Fruit fly (Drosophila melanogaster): ENCODE measurements around the gene La.

The La gene

DNA sequence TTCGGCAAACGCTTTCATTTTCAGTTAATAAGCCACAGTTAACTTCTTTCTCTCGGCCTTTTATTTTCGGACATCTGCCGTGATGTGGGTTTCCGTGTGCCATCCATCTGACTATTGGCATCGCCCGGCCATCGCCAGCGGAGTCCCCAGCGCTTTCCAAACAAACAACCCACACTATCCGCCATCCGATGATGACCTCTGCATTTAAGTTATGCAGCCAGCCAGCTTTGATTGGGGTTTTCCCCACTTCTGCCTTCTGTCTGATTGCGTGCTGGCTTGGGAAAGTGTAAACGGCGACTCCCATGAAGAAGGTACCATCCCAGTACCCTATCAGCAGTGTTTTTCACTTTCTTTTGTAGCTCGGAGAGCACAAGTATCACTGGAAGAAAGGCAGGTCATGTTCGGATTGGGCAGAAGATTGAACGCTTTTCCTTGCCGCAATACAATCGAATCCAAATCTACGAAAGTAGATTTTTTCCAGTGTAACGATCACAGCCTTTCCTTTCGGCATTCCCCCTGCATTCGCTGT lies 36.6 kb downstream of the La start:
- no peak for TF ChIP-seq ey (GFP tag; optimal IDR thresholded peaks at IDR 0.05)
- no peak for TF ChIP-seq Sp1 (GFP tag; optimal IDR thresholded peaks at IDR 0.05)
- TF ChIP-seq N (GFP tag; optimal IDR thresholded peaks at IDR 0.05), result no peak
- no peak for TF ChIP-seq GATAd (GFP tag; optimal IDR thresholded peaks at IDR 0.05)
- TF ChIP-seq Hnf4 (GFP tag; optimal IDR thresholded peaks at IDR 0.05), result no peak

DNA sequence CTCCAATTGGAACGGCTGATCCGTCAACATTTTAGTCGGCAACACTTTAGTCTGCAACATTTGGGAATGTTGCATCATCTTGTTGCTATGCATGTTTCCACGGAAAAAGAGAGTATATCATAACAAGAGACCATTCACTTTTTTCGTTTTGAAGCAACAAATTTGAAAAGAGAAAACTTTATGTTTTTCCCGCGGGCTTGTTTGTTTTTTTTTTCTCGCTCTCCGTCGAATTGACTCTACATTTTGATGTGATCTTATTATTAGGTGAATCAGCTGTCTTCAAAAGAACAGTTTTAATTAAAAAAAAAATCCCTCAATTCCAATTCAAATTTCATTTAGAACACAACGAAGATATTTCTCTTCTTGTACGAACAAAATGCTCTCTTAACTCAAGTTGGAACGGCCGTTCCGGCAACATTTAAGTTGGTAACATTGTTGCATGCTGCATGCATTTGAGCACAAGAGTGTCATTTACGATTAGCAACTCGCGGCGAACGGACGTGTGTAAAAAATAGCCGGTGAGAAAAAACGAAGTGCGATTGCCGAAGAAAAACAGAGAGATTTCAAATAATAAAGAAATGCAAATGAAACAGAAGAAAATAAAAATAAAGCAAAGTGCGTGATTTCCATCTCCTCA lies 38.9 kb downstream of the La start, which contains the start of gene spir:
Gene spir, plus strand, starts transcription at position 469 of the 637 bp plus-strand sequence.
- peak; percentile 35 for TF ChIP-seq CrebA (GFP tag; optimal IDR thresholded peaks at IDR 0.05; ENCODE audit: borderline replicate concordance)
- no peak for TF ChIP-seq sage (GFP tag; optimal IDR thresholded peaks at IDR 0.05)
- TF ChIP-seq br (GFP tag; optimal IDR thresholded peaks at IDR 0.05), result no peak
- TF ChIP-seq CG9705 (GFP tag; optimal IDR thresholded peaks at IDR 0.05), result no peak
- peak; percentile 67 for TF ChIP-seq Vsx2 (GFP tag; optimal IDR thresholded peaks at IDR 0.05; ENCODE audit: partially characterized antibody)
- TF ChIP-seq brk (GFP tag; optimal IDR thresholded peaks at IDR 0.05), result peak; percentile 3
- TF ChIP-seq N (GFP tag; optimal IDR thresholded peaks at IDR 0.05), result no peak
- no peak for TF ChIP-seq Dfd (GFP tag; optimal IDR thresholded peaks at IDR 0.05)
- TF ChIP-seq Mio (GFP tag; optimal IDR thresholded peaks at IDR 0.05), result no peak
- no peak for TF ChIP-seq psq (GFP tag; optimal IDR thresholded peaks at IDR 0.05)
- no peak for TF ChIP-seq ey (GFP tag; optimal IDR thresholded peaks at IDR 0.05)
- no peak for TF ChIP-seq sv (GFP tag; optimal IDR thresholded peaks at IDR 0.05)
- no peak for TF ChIP-seq dl (GFP tag; optimal IDR thresholded peaks at IDR 0.05; ENCODE audit: insufficient read depth in 1 of 2, partially characterized antibody in 2 of 2)
- no peak for TF ChIP-seq tai (GFP tag; optimal IDR thresholded peaks at IDR 0.05)
- no peak for TF ChIP-seq dmrt93B (GFP tag; optimal IDR thresholded peaks at IDR 0.05)
- peak; percentile 20 for TF ChIP-seq rgr (GFP tag; optimal IDR thresholded peaks at IDR 0.05)
- TF ChIP-seq foxo (GFP tag; optimal IDR thresholded peaks at IDR 0.05), result no peak
- TF ChIP-seq lola (GFP tag; optimal IDR thresholded peaks at IDR 0.05), result no peak
- TF ChIP-seq Sp1 (GFP tag; optimal IDR thresholded peaks at IDR 0.05), result no peak
- TF ChIP-seq Myc (optimal IDR thresholded peaks at IDR 0.05), result no peak
- no peak for TF ChIP-seq CG32264 (GFP tag; optimal IDR thresholded peaks at IDR 0.05)
- peak; percentile 65 for TF ChIP-seq Hr83 (GFP tag; optimal IDR thresholded peaks at IDR 0.05; ENCODE audit: poor library complexity, severe bottlenecking)
- no peak for TF ChIP-seq Hr78 (GFP tag; optimal IDR thresholded peaks at IDR 0.05)
- TF ChIP-seq pan (optimal IDR thresholded peaks at IDR 0.05), result no peak
- no peak for TF ChIP-seq h (GFP tag; optimal IDR thresholded peaks at IDR 0.05)
- TF ChIP-seq Dif (GFP tag; optimal IDR thresholded peaks at IDR 0.05; ENCODE audit: partially characterized antibody), result peak; percentile 43
- TF ChIP-seq Hnf4 (GFP tag; optimal IDR thresholded peaks at IDR 0.05), result peak; percentile 21
- TF ChIP-seq Abd-B (GFP tag; optimal IDR thresholded peaks at IDR 0.05), result no peak
- TF ChIP-seq GATAd (GFP tag; optimal IDR thresholded peaks at IDR 0.05), result no peak
- TF ChIP-seq Jra (GFP tag; optimal IDR thresholded peaks at IDR 0.05), result no peak
- TF ChIP-seq dsf (GFP tag; optimal IDR thresholded peaks at IDR 0.05; ENCODE audit: borderline replicate concordance), result no peak
- no peak for TF ChIP-seq Rel (GFP tag; optimal IDR thresholded peaks at IDR 0.05)
- TF ChIP-seq Rel (tag; optimal IDR thresholded peaks at IDR 0.05), result peak; percentile 6
